Worm (Caenorhabditis elegans) whole organism, L3 larva: ENCODE data around the gene hsp-3.

Source experiments
- ZK546.5 ChIP-seq: sonication (generic microtip); optimal IDR thresholded peaks from 2 replicates; lab custom pipeline; 2017; ENCODE audit warnings: missing biosample characterization, missing genetic modification characterization
- ama-1 ChIP-seq: fragments of 150-350 bp; optimal IDR thresholded peaks from 2 replicates; lab custom pipeline; 2018
- ceh-82 ChIP-seq: fragments of 150-350 bp; optimal IDR thresholded peaks from 2 replicates; lab custom pipeline; 2014; ENCODE audit warnings: missing biosample characterization, missing genetic modification characterization
- jun-1 ChIP-seq: fragments of 150-350 bp; optimal IDR thresholded peaks from 2 replicates; lab custom pipeline; 2014; ENCODE audit warnings: missing biosample characterization, missing genetic modification reagents, missing genetic modification characterization
- mdl-1 ChIP-seq: fragments of 150-350 bp; optimal IDR thresholded peaks from 2 replicates; lab custom pipeline; 2014; ENCODE audit warnings: missing biosample characterization, missing genetic modification characterization
- nhr-12 ChIP-seq: fragments of 150-350 bp; optimal IDR thresholded peaks from 2 replicates; lab custom pipeline; 2014; ENCODE audit warnings: missing biosample characterization, missing genetic modification characterization
- nhr-237 ChIP-seq: fragments of 150-350 bp; optimal IDR thresholded peaks from 2 replicates; lab custom pipeline; 2014; ENCODE audit warnings: missing biosample characterization, missing genetic modification characterization
- nhr-25 ChIP-seq: sonication (generic microtip); optimal IDR thresholded peaks from 2 replicates; lab custom pipeline; 2017; ENCODE audit warnings: missing biosample characterization, missing genetic modification characterization
- pha-4 ChIP-seq: fragments of 150-350 bp; optimal IDR thresholded peaks from 2 replicates; lab custom pipeline; 2014; ENCODE audit warnings: missing biosample characterization, missing genetic modification reagents, missing genetic modification characterization

- peak; percentile 64 for TF ChIP-seq pha-4 (tag; lab: Kevin White, UChicago)
- no peak for TF ChIP-seq nhr-25
- no peak for TF ChIP-seq ZK546.5 (tag; lab: Kevin White, UChicago)
- no peak for TF ChIP-seq mdl-1 (tag; lab: Kevin White, UChicago)
- TF ChIP-seq jun-1: peak; percentile 47
- no peak for TF ChIP-seq nhr-12 (tag; lab: Kevin White, UChicago)
- TF ChIP-seq nhr-237 (tag; lab: Kevin White, UChicago): no peak
- no peak for TF ChIP-seq ceh-82
- TF ChIP-seq ama-1 (lab: Kevin White, UChicago): no peak
Measured at ce11 chrX:6057580-6058305, 34.2 kb downstream of the hsp-3 start, which contains the start of gene gln-1.
